Worm (Caenorhabditis elegans): ENCODE measurements around the gene hpl-1.

ce11 chrX:13223437-13223836, 21.8 kb upstream of the hpl-1 start, which contains the start of gene skr-20:
- no peak for TF ChIP-seq zag-1 (tag; optimal IDR thresholded peaks at IDR 0.05)
- no peak for TF ChIP-seq nhr-11 (tag; optimal IDR thresholded peaks at IDR 0.05)

Data from whole organism, L2 larva.